Worm (Caenorhabditis elegans) whole organism, late embryonic: ENCODE data around the gene ctl-3.
"Not testable (repeated sequence)": the region's sequence is repeated elsewhere in the genome, so short reads cannot be mapped to it uniquely, and the experiment has no call there.

Experiments
- ama-1 ChIP-seq: fragments of 150-350 bp; optimal IDR thresholded peaks from 2 replicates; lab custom pipeline; 2014
- che-1 ChIP-seq: sonication (generic microtip); optimal IDR thresholded peaks from 2 replicates; lab custom pipeline; 2016; ENCODE audit warnings: mild to moderate bottlenecking, missing genetic modification characterization, missing compliant biosample characterization
- ets-4 ChIP-seq: sonication (generic microtip); optimal IDR thresholded peaks from 2 replicates; lab custom pipeline; 2016; ENCODE audit warnings: missing genetic modification characterization, missing compliant biosample characterization
- fax-1 ChIP-seq: sonication (generic microtip); optimal IDR thresholded peaks from 2 replicates; lab custom pipeline; 2016; ENCODE audit warnings: missing genotype, missing genetic modification characterization, missing compliant biosample characterization
- fkh-6 ChIP-seq: sonication (generic microtip); optimal IDR thresholded peaks from 2 replicates; lab custom pipeline; 2016; ENCODE audit warnings: missing genetic modification characterization, missing compliant biosample characterization
- lim-6 ChIP-seq: sonication (generic microtip); optimal IDR thresholded peaks from 2 replicates; lab custom pipeline; 2016; ENCODE audit warnings: missing genetic modification characterization, missing compliant biosample characterization
- lin-11 ChIP-seq: fragments of 200-800 bp; sonication (Bioruptor generic); optimal IDR thresholded peaks from 2 replicates; lab custom pipeline; 2018; ENCODE audit warnings: mild to moderate bottlenecking, missing genetic modification characterization, missing compliant biosample characterization
- npax-4 ChIP-seq: sonication (generic microtip); optimal IDR thresholded peaks from 2 replicates; lab custom pipeline; 2016; ENCODE audit warnings: missing genetic modification characterization, missing compliant biosample characterization
- unc-86 ChIP-seq: sonication (generic microtip); optimal IDR thresholded peaks from 2 replicates; lab custom pipeline; 2016; ENCODE audit warnings: missing genetic modification characterization, missing compliant biosample characterization

ce11 chrII:14346243-14346642, 35.7 kb upstream of the ctl-3 start, which contains the start of gene Y54G11A.9:
- TF ChIP-seq lim-6 (tag; lab: Kevin White, UChicago); ama-1 (lab: Kevin White, UChicago); fkh-6; ets-4; che-1; lin-11; npax-4 (tag; lab: Kevin White, UChicago); unc-86; fax-1 (tag; lab: Kevin White, UChicago): not testable (repeated sequence)
